Worm (Caenorhabditis elegans) whole organism, mixed stage, embryonic: Measurements from ENCODE around the gene F35E8.6.

ENCODE experiments used
- nhr-2 ChIP-seq: fragments of 150-350 bp; optimal IDR thresholded peaks from 2 replicates; lab custom pipeline; 2014; ENCODE audit warnings: missing biosample characterization, missing genetic modification characterization
- pha-4 ChIP-seq: fragments of 150-350 bp; optimal IDR thresholded peaks from 2 replicates; lab custom pipeline; 2018; ENCODE audit warnings: missing biosample characterization, missing genetic modification reagents, missing genetic modification characterization
- unc-39 ChIP-seq: fragments of 150-350 bp; optimal IDR thresholded peaks from 2 replicates; lab custom pipeline; 2014; ENCODE audit warnings: missing biosample characterization, missing genetic modification characterization

DNA sequence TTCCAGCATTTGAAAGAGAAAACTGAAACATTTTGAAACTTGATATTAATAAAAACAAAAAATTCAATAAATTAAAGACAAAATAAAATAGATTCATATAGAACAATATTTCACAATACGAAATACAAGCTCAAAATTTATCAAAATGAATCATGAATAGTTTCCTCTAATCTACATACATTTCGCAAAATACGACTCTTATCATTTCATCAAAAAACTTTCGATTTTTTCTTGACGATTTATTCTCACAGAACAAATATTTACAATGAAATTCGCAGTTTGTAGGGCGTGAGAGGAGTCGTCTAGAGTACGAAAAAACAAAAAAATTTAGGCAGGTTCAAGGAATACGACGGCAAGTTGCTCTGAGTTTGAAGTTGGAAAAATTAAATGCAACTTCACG lies 21.8 kb upstream of the F35E8.6 start:
- TF ChIP-seq pha-4 (no peak), nhr-2 (no peak), unc-39 (tag; lab: Kevin White, UChicago) (no peak)
